Fruit fly (Drosophila melanogaster) Kc167 (cell line): ENCODE data around the gene CCDC53.

Source experiments
- Myc ChIP-seq: fragments of >200 bp; optimal IDR thresholded peaks from 2 replicates; lab custom pipeline; 2017; ENCODE audit warnings: missing external identifiers
- Sin3A ChIP-seq: fragments of >200 bp; optimal IDR thresholded peaks from 2 replicates; lab custom pipeline; 2018; ENCODE audit warnings: missing external identifiers
- h ChIP-seq: fragments of >200 bp; optimal IDR thresholded peaks from 3 replicates; lab custom pipeline; 2018; ENCODE audit warnings: missing external identifiers
- insv ChIP-seq: fragments of >200 bp; optimal IDR thresholded peaks from 3 replicates; lab custom pipeline; 2018; ENCODE audit warnings: missing external identifiers
- psq ChIP-seq: fragments of >200 bp; optimal IDR thresholded peaks from 2 replicates; lab custom pipeline; 2017; ENCODE audit warnings: missing external identifiers
- ttk ChIP-seq: sonication (Bioruptor generic); optimal IDR thresholded peaks from 2 replicates; lab custom pipeline; 2017; ENCODE audit warnings: missing external identifiers

CCDC53 gene

dm6 chr2L:8040872-8041271, at the start of gene CCDC53:
TSS of gene CCDC53 (plus strand) at chr2L:8041106.
- TF ChIP-seq Myc (lab: Kevin White, UChicago) (no peak), h (lab: Kevin White, UChicago) (no peak), insv (no peak), Sin3A (lab: Kevin White, UChicago) (no peak), ttk (lab: Kevin White, UChicago) (no peak), psq (lab: Kevin White, UChicago) (no peak)

- no peak for TF ChIP-seq Sin3A (lab: Kevin White, UChicago)
- no peak for TF ChIP-seq h (lab: Kevin White, UChicago)
- no peak for TF ChIP-seq psq (lab: Kevin White, UChicago)
- no peak for TF ChIP-seq Myc (lab: Kevin White, UChicago)
- TF ChIP-seq ttk (lab: Kevin White, UChicago): no peak
- TF ChIP-seq insv: no peak
These were observed 49.5 kb upstream of the CCDC53 start for dm6 chr2L:7991391-7991876.

DNA sequence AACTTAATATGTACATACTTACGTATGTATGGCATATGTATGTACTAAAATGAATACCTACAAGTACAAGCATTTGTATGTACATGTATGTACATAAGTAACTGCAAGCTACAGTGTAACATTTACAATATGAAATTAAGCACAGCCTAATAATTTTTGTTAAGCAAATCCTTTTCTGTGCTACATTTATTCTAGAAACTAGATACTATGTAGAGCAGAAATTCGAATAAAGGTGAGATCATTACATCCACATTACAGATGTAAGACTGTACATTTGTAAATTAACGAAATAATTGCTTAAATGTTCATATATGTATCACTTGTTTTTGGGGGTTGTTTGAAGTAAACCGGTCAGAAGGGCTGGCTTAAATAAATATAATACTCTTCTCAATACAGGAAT, 49.0 kb upstream of the CCDC53 start:
- TF ChIP-seq ttk (lab: Kevin White, UChicago): no peak
- TF ChIP-seq Myc (lab: Kevin White, UChicago): no peak
- TF ChIP-seq insv: no peak
- no peak for TF ChIP-seq h (lab: Kevin White, UChicago)
- TF ChIP-seq psq (lab: Kevin White, UChicago): no peak
- TF ChIP-seq Sin3A (lab: Kevin White, UChicago): no peak

DNA sequence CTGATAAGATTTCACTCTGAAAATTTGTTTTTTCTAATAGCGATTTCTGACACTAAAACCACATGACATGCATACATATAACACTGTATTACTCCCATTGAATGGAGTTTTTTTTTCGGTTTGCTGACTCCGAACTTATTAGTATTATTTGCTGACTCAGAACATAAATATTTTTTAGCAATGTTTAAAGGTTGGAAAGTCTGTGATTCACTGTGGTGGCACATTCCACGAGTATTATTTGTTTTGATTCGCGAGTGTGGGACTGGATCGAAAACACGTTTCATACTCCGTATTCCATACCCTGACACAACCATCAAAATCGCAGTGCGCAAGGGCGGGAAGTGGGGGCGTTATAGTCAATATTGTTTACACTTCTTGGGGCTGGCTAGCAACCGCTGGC, 48.3 kb upstream of the CCDC53 start:
- TF ChIP-seq insv (no peak), h (lab: Kevin White, UChicago) (no peak), Myc (lab: Kevin White, UChicago) (no peak), Sin3A (lab: Kevin White, UChicago) (no peak), ttk (lab: Kevin White, UChicago) (no peak), psq (lab: Kevin White, UChicago) (no peak)

DNA sequence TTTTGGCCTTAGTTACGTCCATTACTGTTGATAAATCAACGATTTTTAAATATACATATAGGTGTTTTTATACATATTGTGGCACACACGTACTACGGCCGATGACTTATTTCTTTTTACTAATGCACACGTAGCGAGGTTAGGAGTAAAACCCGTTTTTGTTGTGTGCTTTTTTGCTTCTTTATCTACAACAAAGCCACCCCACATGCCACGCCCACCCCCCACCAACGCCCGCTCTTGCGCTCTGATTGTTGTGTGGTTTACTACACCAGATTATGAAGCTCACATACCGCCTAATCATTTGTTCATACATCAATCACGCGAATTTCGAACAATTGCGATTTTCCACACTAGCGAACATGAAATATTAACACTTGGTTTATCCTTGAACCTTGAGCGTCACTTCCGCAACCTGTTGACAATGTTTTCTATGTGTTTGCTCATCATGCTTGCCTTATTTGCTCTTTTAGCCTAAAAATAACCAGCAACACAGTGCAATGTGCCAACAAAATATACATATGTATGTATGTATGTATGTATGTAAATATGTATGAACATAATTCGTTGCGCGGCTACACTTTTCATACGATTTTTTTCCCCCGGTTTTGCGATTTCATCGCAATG, 47.7 kb upstream of the CCDC53 start:
- TF ChIP-seq h (lab: Kevin White, UChicago) (no peak), Myc (lab: Kevin White, UChicago) (no peak), ttk (lab: Kevin White, UChicago) (no peak), psq (lab: Kevin White, UChicago) (no peak), Sin3A (lab: Kevin White, UChicago) (no peak), insv (no peak)

dm6 chr2L:7993984-7994854, 46.7 kb upstream of the CCDC53 start, which contains the start of gene pes:
TSS of gene pes (minus strand) at chr2L:7994184.
- TF ChIP-seq ttk (lab: Kevin White, UChicago) (no peak), Myc (lab: Kevin White, UChicago) (no peak), Sin3A (lab: Kevin White, UChicago) (no peak), h (lab: Kevin White, UChicago) (no peak), psq (lab: Kevin White, UChicago) (no peak), insv (no peak)

DNA sequence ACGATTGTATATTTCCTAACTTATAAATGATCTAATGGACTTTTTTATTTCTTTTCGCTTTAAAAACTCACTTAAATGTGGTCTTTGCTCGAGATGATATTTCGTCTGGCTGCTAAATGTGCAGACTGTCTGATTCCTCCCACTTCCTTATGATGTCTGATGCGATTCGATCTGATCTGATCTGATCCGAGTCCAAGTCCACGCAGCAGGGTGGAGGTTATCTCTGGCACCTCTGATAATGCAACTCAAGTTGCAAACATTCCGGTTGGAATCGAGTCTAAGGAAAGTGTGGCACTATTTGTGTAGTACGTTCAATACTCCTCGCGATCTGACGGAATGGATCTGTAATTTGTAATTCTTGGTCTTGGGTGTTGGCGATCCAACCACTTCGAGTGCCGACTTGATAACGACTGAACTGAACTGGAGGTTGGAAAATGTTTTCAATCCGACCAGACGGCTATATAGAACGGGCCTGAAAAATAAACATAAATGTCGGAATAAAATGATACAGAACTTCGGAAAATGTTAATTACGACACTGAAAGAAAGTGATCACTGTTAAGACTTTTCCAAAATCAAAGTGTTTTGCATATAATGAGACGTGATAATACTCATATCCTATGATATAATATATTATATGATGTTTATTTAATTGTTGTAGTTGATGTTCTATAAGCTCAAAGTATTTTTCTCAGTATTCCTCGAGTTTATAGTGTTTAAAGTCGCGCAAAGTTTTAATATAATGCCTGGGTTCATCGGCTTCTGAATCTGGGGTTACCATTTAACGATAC, 43.4 kb upstream of the CCDC53 start:
- TF ChIP-seq Myc (lab: Kevin White, UChicago): no peak
- no peak for TF ChIP-seq psq (lab: Kevin White, UChicago)
- no peak for TF ChIP-seq insv
- no peak for TF ChIP-seq h (lab: Kevin White, UChicago)
- TF ChIP-seq Sin3A (lab: Kevin White, UChicago): no peak
- no peak for TF ChIP-seq ttk (lab: Kevin White, UChicago)

DNA sequence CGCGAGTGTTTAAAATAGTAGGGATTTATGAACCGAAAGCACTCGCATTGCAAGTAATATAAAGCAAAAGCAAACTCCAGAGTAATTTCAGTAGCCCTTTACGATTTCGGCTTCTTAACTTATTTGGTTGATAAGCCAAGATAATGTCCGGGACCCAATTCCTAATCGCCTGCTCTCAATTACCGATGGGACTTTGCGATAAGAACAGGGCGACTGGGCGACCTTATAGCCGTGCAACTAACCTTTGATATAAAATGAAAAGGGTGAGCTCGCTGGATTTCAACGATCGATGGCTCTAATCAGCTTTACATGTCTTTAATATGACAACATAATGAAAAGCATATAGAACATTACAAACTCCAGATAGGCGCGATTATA, 42.8 kb upstream of the CCDC53 start, which contains the start of gene CG7227:
Gene CG7227, minus strand, starts transcription at position 72 of the 378 bp plus-strand sequence.
- TF ChIP-seq Myc (lab: Kevin White, UChicago): no peak
- TF ChIP-seq Sin3A (lab: Kevin White, UChicago): no peak
- TF ChIP-seq h (lab: Kevin White, UChicago): no peak
- TF ChIP-seq insv: no peak
- TF ChIP-seq psq (lab: Kevin White, UChicago): no peak
- no peak for TF ChIP-seq ttk (lab: Kevin White, UChicago)

- TF ChIP-seq Myc (lab: Kevin White, UChicago) (no peak), ttk (lab: Kevin White, UChicago) (no peak), Sin3A (lab: Kevin White, UChicago) (no peak), insv (no peak), psq (lab: Kevin White, UChicago) (no peak), h (lab: Kevin White, UChicago) (no peak)
These were observed 42.3 kb upstream of the CCDC53 start, which contains the start of gene Sirup for dm6 chr2L:7998655-7999054. TSS of gene Sirup (plus strand) at chr2L:7998869.

DNA sequence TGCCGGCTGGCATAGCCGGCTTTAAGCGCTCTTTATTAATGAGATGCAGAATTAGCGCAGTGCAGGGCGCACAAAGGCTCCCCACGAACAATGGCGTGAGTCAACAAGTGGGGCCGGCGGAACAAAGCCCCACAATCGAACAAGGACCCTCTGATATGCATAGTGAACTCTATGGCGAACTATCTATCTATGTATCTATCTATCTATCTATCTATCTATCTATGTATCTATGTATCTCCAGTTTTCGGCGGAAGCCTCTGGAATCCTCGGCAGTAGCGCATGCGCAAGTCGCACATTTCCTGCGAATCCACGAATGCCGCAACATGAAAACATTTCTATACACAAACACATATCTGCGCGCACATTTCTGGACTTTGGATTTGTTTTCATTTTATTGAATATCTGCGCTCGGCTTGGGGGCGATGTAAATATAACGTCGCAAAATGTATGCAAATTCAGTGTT, 40.3 kb upstream of the CCDC53 start:
- TF ChIP-seq ttk (lab: Kevin White, UChicago) (no peak), psq (lab: Kevin White, UChicago) (no peak), Sin3A (lab: Kevin White, UChicago) (no peak), Myc (lab: Kevin White, UChicago) (no peak), h (lab: Kevin White, UChicago) (no peak), insv (no peak)
